Worm (Caenorhabditis elegans) whole organism, L2 larva: Measurements from ENCODE around the gene E02H9.9.

Source experiments
- R02D3.7 ChIP-seq: fragments of 150-350 bp; optimal IDR thresholded peaks from 2 replicates; lab custom pipeline; 2014; ENCODE audit warnings: missing biosample characterization, missing genetic modification characterization
- Y55F3AM.14 ChIP-seq: fragments of 200-800 bp; sonication (Bioruptor generic); optimal IDR thresholded peaks from 2 replicates; lab custom pipeline; 2018; ENCODE audit warnings: mild to moderate bottlenecking, missing genetic modification characterization, missing compliant biosample characterization
- alr-1 ChIP-seq: fragments of 150-350 bp; optimal IDR thresholded peaks from 2 replicates; lab custom pipeline; 2014; ENCODE audit warnings: missing biosample characterization, missing genetic modification characterization
- ama-1 ChIP-seq: fragments of 150-350 bp; optimal IDR thresholded peaks from 2 replicates; lab custom pipeline; 2018; ENCODE audit warnings: inconsistent platforms
- dmd-4 ChIP-seq: sonication (generic microtip); optimal IDR thresholded peaks from 2 replicates; lab custom pipeline; 2017; ENCODE audit warnings: missing biosample characterization, missing genetic modification characterization
- elt-3 ChIP-seq: sonication (generic microtip); optimal IDR thresholded peaks from 2 replicates; lab custom pipeline; 2017; ENCODE audit warnings: missing biosample characterization, missing genetic modification characterization
- lsy-2 ChIP-seq, 2 experiments: fragments of 150-350 bp in 1 of 2; sonication (generic microtip) in 1 of 2; optimal IDR thresholded peaks; 2 replicates each; lab custom pipeline; 2014 to 2017; ENCODE audit warnings: missing biosample characterization in 2 of 2, missing genetic modification characterization in 2 of 2
- nhr-10 ChIP-seq: sonication (generic microtip); optimal IDR thresholded peaks from 2 replicates; lab custom pipeline; 2017; ENCODE audit warnings: missing biosample characterization, missing genetic modification characterization
- nhr-129 ChIP-seq: fragments of 150-350 bp; optimal IDR thresholded peaks from 2 replicates; lab custom pipeline; 2014; ENCODE audit warnings: missing biosample characterization, missing genetic modification characterization
- snpc-4 ChIP-seq: fragments of 150-350 bp; optimal IDR thresholded peaks from 2 replicates; lab custom pipeline; 2014; ENCODE audit warnings: missing biosample characterization, missing genetic modification characterization
- unc-62 ChIP-seq: fragments of 150-350 bp; optimal IDR thresholded peaks from 2 replicates; lab custom pipeline; 2014; ENCODE audit warnings: missing biosample characterization, missing genetic modification reagents, missing genetic modification characterization
- ztf-11 ChIP-seq: sonication (generic microtip); optimal IDR thresholded peaks from 2 replicates; lab custom pipeline; 2017; ENCODE audit warnings: missing biosample characterization, missing genetic modification characterization

- TF ChIP-seq lsy-2 (tag; optimal IDR thresholded peaks at IDR 0.05; lab: Kevin White, UChicago), result no peak
- TF ChIP-seq nhr-10 (tag; lab: Kevin White, UChicago), result no peak
- TF ChIP-seq elt-3, result no peak
- no peak for TF ChIP-seq snpc-4
- no peak for TF ChIP-seq Y55F3AM.14 (GFP tag; lab: Kevin White, UChicago)
- TF ChIP-seq alr-1 (tag; lab: Kevin White, UChicago), result no peak
- TF ChIP-seq ama-1 (lab: Kevin White, UChicago), result no peak
- no peak for TF ChIP-seq ztf-11 (tag; lab: Kevin White, UChicago)
- TF ChIP-seq nhr-129 (tag; lab: Kevin White, UChicago), result no peak
- TF ChIP-seq dmd-4 (tag; lab: Kevin White, UChicago), result no peak
- no peak for TF ChIP-seq unc-62 (GFP tag; lab: Kevin White, UChicago)
- no peak for TF ChIP-seq R02D3.7
Measured at ce11 chrIII:2506463-2506862, 38.4 kb upstream of the E02H9.9 start.
